Fruit fly (Drosophila melanogaster): ENCODE data around the gene CG8945.

The CG8945 gene

dm6 chrX:17123545-17124203 lies 36.2 kb upstream of the CG8945 start (continued):
- peak; percentile 79; the same call in 1 of the 2 replicates for TF ChIP-seq CG14014 (GFP tag; IDR thresholded peaks at IDR 0.05)
- peak; percentile 54 for TF ChIP-seq CG15011 (GFP tag; optimal IDR thresholded peaks at IDR 0.05)
- TF ChIP-seq CG3407 (GFP tag; optimal IDR thresholded peaks at IDR 0.05) = no peak
- TF ChIP-seq CG4282 (GFP tag; optimal IDR thresholded peaks at IDR 0.05) = no peak
- TF ChIP-seq hbn (GFP tag; IDR thresholded peaks at IDR 0.05; ENCODE audit: partially characterized antibody) = no peak
- TF ChIP-seq salm (tag; optimal IDR thresholded peaks at IDR 0.05) = peak; percentile 45
- peak; percentile 88 for TF ChIP-seq CG2678 (tag; optimal IDR thresholded peaks at IDR 0.05)
- no peak for TF ChIP-seq CG15073 (GFP tag; optimal IDR thresholded peaks at IDR 0.05)
- no peak for TF ChIP-seq luna (GFP tag; optimal IDR thresholded peaks at IDR 0.05)
- peak; percentile 85 for TF ChIP-seq ci (GFP tag; IDR thresholded peaks at IDR 0.05)
- no peak for TF ChIP-seq YL-1 (GFP tag; optimal IDR thresholded peaks at IDR 0.05)
- TF ChIP-seq gem (tag; optimal IDR thresholded peaks at IDR 0.05) = peak; percentile 86
- no peak for TF ChIP-seq inv (GFP tag; IDR thresholded peaks at IDR 0.05; ENCODE audit: partially characterized antibody)
- no peak for TF ChIP-seq pan (optimal IDR thresholded peaks at IDR 0.05)
- TF ChIP-seq pan (GFP tag; optimal IDR thresholded peaks at IDR 0.05 in 1 of 2, IDR thresholded peaks at IDR 0.05 in 1 of 2) = peak in 1 of 2 experiments; percentile 78
- TF ChIP-seq CG32772 (GFP tag; IDR thresholded peaks at IDR 0.05) = peak; percentile 72
- 0 out of 2 replicates have a peak, but pooled peaks have one; percentile 37 for TF ChIP-seq CG11085 (GFP tag; IDR thresholded peaks at IDR 0.05)
- peak; percentile 58 for TF ChIP-seq CG1529 (GFP tag; optimal IDR thresholded peaks at IDR 0.05)
- TF ChIP-seq gcm (GFP tag; optimal IDR thresholded peaks at IDR 0.05) = peak; percentile 43
- peak; percentile 60 for TF ChIP-seq CG13296 (GFP tag; optimal IDR thresholded peaks at IDR 0.05)
- no peak for TF ChIP-seq pnt (GFP tag; optimal IDR thresholded peaks at IDR 0.05)
- TF ChIP-seq usp (GFP tag; optimal IDR thresholded peaks at IDR 0.05) = no peak
- peak; percentile 77 for TF ChIP-seq sisA (GFP tag; IDR thresholded peaks at IDR 0.05)
- peak; percentile 40 for TF ChIP-seq run (tag; optimal IDR thresholded peaks at IDR 0.05)
- TF ChIP-seq nerfin-1 (tag; optimal IDR thresholded peaks at IDR 0.05) = peak; percentile 56
- 0 out of 2 replicates have a peak, but pooled peaks have one; percentile 21 for TF ChIP-seq cas (GFP tag; IDR thresholded peaks at IDR 0.05)
- peak; percentile 61 for TF ChIP-seq Oaz (GFP tag; IDR thresholded peaks at IDR 0.05)
- no peak for TF ChIP-seq CG8765 (GFP tag; IDR thresholded peaks at IDR 0.05)
- peak; percentile 85 for TF ChIP-seq Sox102F (GFP tag; optimal IDR thresholded peaks at IDR 0.05)
- peak; percentile 86 for TF ChIP-seq CG17359 (tag; optimal IDR thresholded peaks at IDR 0.05)
- peak; percentile 77 for TF ChIP-seq CG18262 (tag; optimal IDR thresholded peaks at IDR 0.05)
- peak; percentile 57 for TF ChIP-seq ttk (GFP tag; IDR thresholded peaks at IDR 0.05)
- no peak for TF ChIP-seq CG17612 (GFP tag; IDR thresholded peaks at IDR 0.05)
- peak; percentile 62 for TF ChIP-seq klu (GFP tag; IDR thresholded peaks at IDR 0.05)
- TF ChIP-seq CG31441 (GFP tag; IDR thresholded peaks at IDR 0.05) = peak; percentile 80
- peak; percentile 32 for TF ChIP-seq sd (tag; optimal IDR thresholded peaks at IDR 0.05)
- TF ChIP-seq CG11696 (GFP tag; IDR thresholded peaks at IDR 0.05) = 0 out of 2 replicates have a peak, but pooled peaks have one; percentile 24
- no peak for TF ChIP-seq CTCF (GFP tag; optimal IDR thresholded peaks at IDR 0.05)
- TF ChIP-seq ATbp (GFP tag; optimal IDR thresholded peaks at IDR 0.05) = peak; percentile 47
- TF ChIP-seq Sry-β (GFP tag; optimal IDR thresholded peaks at IDR 0.05) = no peak
- peak; percentile 53; the same call in 1 of the 2 replicates for TF ChIP-seq bowl (GFP tag; IDR thresholded peaks at IDR 0.05)
- TF ChIP-seq org-1 (GFP tag; optimal IDR thresholded peaks at IDR 0.05) = peak; percentile 67
- TF ChIP-seq CG4404 (GFP tag; IDR thresholded peaks at IDR 0.05) = 0 out of 2 replicates have a peak, but pooled peaks have one; percentile 23
- peak; percentile 64 for TF ChIP-seq CG5180 (GFP tag; optimal IDR thresholded peaks at IDR 0.05)
- peak; percentile 29 for TF ChIP-seq kay (GFP tag; optimal IDR thresholded peaks at IDR 0.05)
- TF ChIP-seq CG9215 (GFP tag; IDR thresholded peaks at IDR 0.05) = peak; percentile 33; the same call in 1 of the 2 replicates
- TF ChIP-seq crp (GFP tag; optimal IDR thresholded peaks at IDR 0.05) = no peak
- TF ChIP-seq trh (GFP tag; optimal IDR thresholded peaks at IDR 0.05) = peak; percentile 13
- peak; percentile 70 for TF ChIP-seq Ada2b (GFP tag; IDR thresholded peaks at IDR 0.05)
- no peak for TF ChIP-seq Opbp (GFP tag; IDR thresholded peaks at IDR 0.05; ENCODE audit: partially characterized antibody)
